Worm (Caenorhabditis elegans) whole organism, L1 larva: Measurements from ENCODE around the gene far-8.

Experiments used
- C16A3.4 ChIP-seq: fragments of 150-350 bp; optimal IDR thresholded peaks from 2 replicates; lab custom pipeline; 2014; ENCODE audit warnings: missing biosample characterization, missing genetic modification characterization
- C34B4.2 ChIP-seq: sonication (generic microtip); optimal IDR thresholded peaks from 2 replicates; lab custom pipeline; 2017; ENCODE audit warnings: mild to moderate bottlenecking, missing genetic modification characterization, missing compliant biosample characterization
- F16B12.6 ChIP-seq: fragments of 150-350 bp; optimal IDR thresholded peaks from 2 replicates; lab custom pipeline; 2014; ENCODE audit warnings: missing biosample characterization, missing genetic modification characterization
- aly-2 ChIP-seq: fragments of 150-350 bp; optimal IDR thresholded peaks from 2 replicates; lab custom pipeline; 2014; ENCODE audit warnings: missing biosample characterization, missing genetic modification characterization
- ama-1 ChIP-seq: fragments of 150-350 bp; optimal IDR thresholded peaks from 2 replicates; lab custom pipeline; 2014
- blmp-1 ChIP-seq: fragments of 150-350 bp; optimal IDR thresholded peaks from 2 replicates; lab custom pipeline; 2014; ENCODE audit warnings: missing biosample characterization, missing genetic modification characterization
- ceh-8 ChIP-seq: fragments of 200-800 bp; sonication (Bioruptor generic); optimal IDR thresholded peaks from 2 replicates; lab custom pipeline; 2018; ENCODE audit warnings: mild to moderate bottlenecking, missing genetic modification characterization, moderate library complexity, missing compliant biosample characterization
- ceh-90 ChIP-seq: sonication (generic microtip); optimal IDR thresholded peaks from 2 replicates; lab custom pipeline; 2016; ENCODE audit warnings: missing genetic modification characterization, missing compliant biosample characterization
- dsc-1 ChIP-seq: sonication (generic microtip); optimal IDR thresholded peaks from 2 replicates; lab custom pipeline; 2016; ENCODE audit warnings: mild to moderate bottlenecking, missing genetic modification characterization, missing compliant biosample characterization
- elt-2 ChIP-seq: sonication (generic microtip); optimal IDR thresholded peaks from 2 replicates; lab custom pipeline; 2016; ENCODE audit warnings: missing genetic modification characterization, mild to moderate bottlenecking, inconsistent platforms, missing compliant biosample characterization, missing genetic modification reagents
- elt-3 ChIP-seq, 6 experiments: fragments of 150-350 bp in 1 of 6; sonication (generic microtip); optimal IDR thresholded peaks; 2 replicates each; lab custom pipeline; 2017 to 2018; ENCODE audit warnings: missing biosample characterization in 6 of 6, missing genetic modification characterization in 6 of 6, inconsistent platforms in 1 of 6
- ets-5 ChIP-seq: fragments of 200-800 bp; sonication (Bioruptor generic); IDR thresholded peaks from 2 replicates; pipeline ENCODE4 v1.3.6; 2022; ENCODE audit warnings: missing genetic modification characterization, missing compliant biosample characterization
- fkh-4 ChIP-seq: sonication (generic microtip); optimal IDR thresholded peaks from 2 replicates; lab custom pipeline; 2016; ENCODE audit warnings: missing compliant biosample characterization, missing genetic modification characterization, borderline replicate concordance
- fos-1 ChIP-seq: fragments of 150-350 bp; optimal IDR thresholded peaks from 2 replicates; lab custom pipeline; 2014; ENCODE audit warnings: missing biosample characterization, missing genetic modification characterization
- hlh-4 ChIP-seq: sonication (generic microtip); optimal IDR thresholded peaks from 2 replicates; lab custom pipeline; 2016; ENCODE audit warnings: mild to moderate bottlenecking, missing genetic modification characterization, missing compliant biosample characterization
- hpl-2 ChIP-seq: fragments of 150-350 bp; optimal IDR thresholded peaks from 2 replicates; lab custom pipeline; 2014; ENCODE audit warnings: missing biosample characterization, missing genetic modification reagents, missing genetic modification characterization
- irx-1 ChIP-seq: sonication (generic microtip); optimal IDR thresholded peaks from 2 replicates; lab custom pipeline; 2016; ENCODE audit warnings: missing genetic modification characterization, missing compliant biosample characterization
- isw-1 ChIP-seq: fragments of 200-800 bp; sonication (Bioruptor generic); IDR thresholded peaks from 2 replicates; pipeline ENCODE4 v1.3.6; 2022; ENCODE audit warnings: missing genetic modification characterization, missing compliant biosample characterization
- lin-14 ChIP-seq: fragments of 200-800 bp; sonication (Bioruptor generic); optimal IDR thresholded peaks from 2 replicates; lab custom pipeline; 2018; ENCODE audit warnings: mild to moderate bottlenecking, missing genetic modification characterization, moderate library complexity, missing compliant biosample characterization
- lsy-2 ChIP-seq, 2 experiments: fragments of 150-350 bp; optimal IDR thresholded peaks; 2 replicates each; lab custom pipeline; 2014; ENCODE audit warnings: missing biosample characterization in 2 of 2, missing genetic modification characterization in 2 of 2
- mep-1 ChIP-seq: fragments of 150-350 bp; optimal IDR thresholded peaks from 2 replicates; lab custom pipeline; 2014; ENCODE audit warnings: missing biosample characterization, missing genetic modification characterization
- nhr-12 ChIP-seq: sonication (generic microtip); optimal IDR thresholded peaks from 2 replicates; lab custom pipeline; 2017; ENCODE audit warnings: missing biosample characterization, missing genetic modification characterization
- nhr-20 ChIP-seq: sonication (generic microtip); optimal IDR thresholded peaks from 2 replicates; lab custom pipeline; 2016; ENCODE audit warnings: mild to moderate bottlenecking, missing genetic modification characterization, missing compliant biosample characterization
- nhr-237 ChIP-seq: fragments of 150-350 bp; optimal IDR thresholded peaks from 2 replicates; lab custom pipeline; 2014; ENCODE audit warnings: missing biosample characterization, missing genetic modification characterization
- nhr-71 ChIP-seq: sonication (generic microtip); optimal IDR thresholded peaks from 2 replicates; lab custom pipeline; 2016; ENCODE audit warnings: mild to moderate bottlenecking, missing genetic modification characterization, moderate library complexity, missing compliant biosample characterization
- nhr-77 ChIP-seq: fragments of 150-350 bp; optimal IDR thresholded peaks from 2 replicates; lab custom pipeline; 2014; ENCODE audit warnings: missing biosample characterization, missing genetic modification characterization
- nhr-85 ChIP-seq: sonication (generic microtip); peaks from one replicate; lab custom pipeline; 2016; ENCODE audit warnings: missing genetic modification characterization, inconsistent platforms, missing compliant biosample characterization
- pax-3 ChIP-seq: fragments of 200-800 bp; sonication (Bioruptor generic); optimal IDR thresholded peaks from 2 replicates; lab custom pipeline; 2018; ENCODE audit warnings: mild to moderate bottlenecking, missing genetic modification characterization, moderate library complexity, missing compliant biosample characterization
- pqm-1 ChIP-seq: sonication (generic microtip); optimal IDR thresholded peaks from 3 replicates; lab custom pipeline; 2017; ENCODE audit warnings: missing biosample characterization, missing genetic modification characterization
- rnt-1 ChIP-seq: sonication (generic microtip); optimal IDR thresholded peaks from 2 replicates; lab custom pipeline; 2016; ENCODE audit warnings: mild to moderate bottlenecking, missing genetic modification characterization, moderate library complexity, missing compliant biosample characterization
- snpc-4 ChIP-seq: fragments of 150-350 bp; optimal IDR thresholded peaks from 2 replicates; lab custom pipeline; 2014; ENCODE audit warnings: missing biosample characterization, missing genetic modification characterization
- snu-23 ChIP-seq: sonication (generic microtip); optimal IDR thresholded peaks from 2 replicates; lab custom pipeline; 2016; ENCODE audit warnings: missing genetic modification characterization, missing compliant biosample characterization
- sox-4 ChIP-seq: sonication (generic microtip); optimal IDR thresholded peaks from 2 replicates; lab custom pipeline; 2016; ENCODE audit warnings: missing genetic modification characterization, missing compliant biosample characterization
- sptf-1 ChIP-seq: fragments of 150-350 bp; optimal IDR thresholded peaks from 2 replicates; lab custom pipeline; 2014; ENCODE audit warnings: missing biosample characterization, missing genetic modification characterization
- tbx-2 ChIP-seq: sonication (generic microtip); optimal IDR thresholded peaks from 2 replicates; lab custom pipeline; 2016; ENCODE audit warnings: missing genetic modification characterization, missing compliant biosample characterization
- unc-130 ChIP-seq: fragments of 150-350 bp; optimal IDR thresholded peaks from 2 replicates; lab custom pipeline; 2017; ENCODE audit warnings: missing biosample characterization, missing genetic modification characterization, inconsistent platforms
- unc-30 ChIP-seq: sonication (generic microtip); optimal IDR thresholded peaks from 2 replicates; lab custom pipeline; 2017; ENCODE audit warnings: missing biosample characterization, missing genetic modification characterization
- unc-98 ChIP-seq: fragments of 200-800 bp; sonication (Bioruptor generic); IDR thresholded peaks from 2 replicates; pipeline ENCODE4 v1.3.6; 2022; ENCODE audit warnings: missing genetic modification characterization, missing compliant biosample characterization
- xbp-1 ChIP-seq: sonication (generic microtip); optimal IDR thresholded peaks from 2 replicates; lab custom pipeline; 2016; ENCODE audit warnings: missing genetic modification characterization, missing compliant biosample characterization
- ztf-11 ChIP-seq, 2 experiments: sonication (generic microtip); optimal IDR thresholded peaks; 2 replicates each; lab custom pipeline; 2016 to 2017; ENCODE audit warnings: missing genetic modification characterization in 2 of 2, missing biosample characterization in 1 of 2, missing compliant biosample characterization in 1 of 2

The far-8 gene

ce11 chrIII:819313-819712, 23.4 kb upstream of the far-8 start:
- TF ChIP-seq pqm-1 (tag; lab: Kevin White, UChicago) (no peak), snu-23 (GFP tag; lab: Kevin White, UChicago) (no peak), irx-1 (tag; lab: Kevin White, UChicago) (no peak), lin-14 (GFP tag; lab: Kevin White, UChicago) (no peak), ceh-8 (GFP tag; lab: Kevin White, UChicago) (no peak), nhr-237 (tag; lab: Kevin White, UChicago) (no peak), hlh-4 (tag; lab: Kevin White, UChicago) (no peak), elt-2 (no peak), unc-98 (GFP tag; lab: Robert Waterston, UW) (no peak), sox-4 (tag; lab: Kevin White, UChicago) (peak; percentile 8), nhr-12 (no peak), nhr-77 (no peak), snpc-4 (peak; percentile 80), F16B12.6 (tag; lab: Kevin White, UChicago) (no peak), ztf-11 (tag; optimal IDR thresholded peaks at IDR 0.05; lab: Kevin White, UChicago) (no peak)

ce11 chrIII:822546-823272, 20.0 kb upstream of the far-8 start, which contains the start of gene clec-149:
TSS of gene clec-149 (plus strand) at chrIII:823222.
- TF ChIP-seq rnt-1 (tag; lab: Kevin White, UChicago): peak; percentile 68
- TF ChIP-seq ets-5 (GFP tag; lab: Robert Waterston, UW): no peak
- peak; percentile 12 for TF ChIP-seq snu-23 (GFP tag; lab: Kevin White, UChicago)
- TF ChIP-seq unc-30: no peak
- no peak for TF ChIP-seq C34B4.2 (tag; lab: Kevin White, UChicago)
- peak; percentile 18 for TF ChIP-seq unc-130
- TF ChIP-seq lsy-2 (tag; optimal IDR thresholded peaks at IDR 0.05; lab: Kevin White, UChicago): peak in 1 of 2 experiments; percentile 35
- TF ChIP-seq nhr-71 (tag; lab: Kevin White, UChicago): peak; percentile 29
- TF ChIP-seq hpl-2 (GFP tag; lab: Kevin White, UChicago): no peak
- peak; percentile 43 for TF ChIP-seq lin-14 (GFP tag; lab: Kevin White, UChicago)
- TF ChIP-seq elt-3 (tag; optimal IDR thresholded peaks at IDR 0.05; lab: Kevin White, UChicago): no peak
- TF ChIP-seq sptf-1 (tag; lab: Kevin White, UChicago): no peak
- peak; percentile 29 for TF ChIP-seq dsc-1 (tag; lab: Kevin White, UChicago)
- no peak for TF ChIP-seq pax-3 (tag; lab: Kevin White, UChicago)

ce11 chrIII:825256-825655, 17.5 kb upstream of the far-8 start:
- no peak for TF ChIP-seq isw-1 (GFP tag; lab: Robert Waterston, UW)
- peak; percentile 28 for TF ChIP-seq blmp-1 (tag; lab: Kevin White, UChicago)

ce11 chrIII:831961-832360, 10.8 kb upstream of the far-8 start, which contains the start of gene ceeh-1:
TSS of gene ceeh-1 (minus strand) at chrIII:832277.
- peak; percentile 47 for TF ChIP-seq lin-14 (GFP tag; lab: Kevin White, UChicago)
- TF ChIP-seq fos-1 (tag; lab: Kevin White, UChicago): no peak
- TF ChIP-seq lsy-2 (tag; optimal IDR thresholded peaks at IDR 0.05; lab: Kevin White, UChicago): peak in 1 of 2 experiments; percentile 13
- no peak for TF ChIP-seq aly-2 (tag; lab: Kevin White, UChicago)
- peak in 1 of 6 experiments; percentile 27 for TF ChIP-seq elt-3 (tag; optimal IDR thresholded peaks at IDR 0.05; lab: Kevin White, UChicago)
- no peak for TF ChIP-seq ceh-90 (tag; lab: Kevin White, UChicago)
- no peak for TF ChIP-seq ama-1 (lab: Kevin White, UChicago)
- TF ChIP-seq fkh-4 (tag; lab: Kevin White, UChicago): no peak
- no peak for TF ChIP-seq isw-1 (GFP tag; lab: Robert Waterston, UW)
- TF ChIP-seq C16A3.4 (tag; lab: Kevin White, UChicago): no peak
- TF ChIP-seq tbx-2 (tag; lab: Kevin White, UChicago): no peak
- TF ChIP-seq nhr-20 (tag; lab: Kevin White, UChicago): peak; percentile 3
- no peak for TF ChIP-seq xbp-1 (tag; lab: Kevin White, UChicago)
- TF ChIP-seq mep-1: no peak
- TF ChIP-seq nhr-85: peak; percentile 45
